Worm (Caenorhabditis elegans) whole organism, late embryonic: ENCODE data around the gene flp-15.

Experiments
- ceh-14 ChIP-seq: sonication (generic microtip); optimal IDR thresholded peaks from 2 replicates; lab custom pipeline; 2016; ENCODE audit warnings: missing genotype, missing genetic modification characterization, missing compliant biosample characterization
- ceh-19 ChIP-seq: fragments of 200-800 bp; sonication (Bioruptor generic); optimal IDR thresholded peaks from 2 replicates; lab custom pipeline; 2018; ENCODE audit warnings: mild to moderate bottlenecking, missing genetic modification characterization, missing compliant biosample characterization
- hlh-30 ChIP-seq: sonication (generic microtip); optimal IDR thresholded peaks from 2 replicates; lab custom pipeline; 2017; ENCODE audit warnings: antibody characterized with exemption, missing genetic modification characterization, missing compliant biosample characterization; ENCODE audit not compliant: insufficient read depth
- hlh-8 ChIP-seq: sonication (generic microtip); optimal IDR thresholded peaks from 2 replicates; lab custom pipeline; 2016; ENCODE audit warnings: missing genotype, missing genetic modification characterization, missing compliant biosample characterization
- rnt-1 ChIP-seq: sonication (generic microtip); optimal IDR thresholded peaks from 2 replicates; lab custom pipeline; 2016; ENCODE audit warnings: missing genetic modification characterization, missing compliant biosample characterization
- tbx-7 ChIP-seq: sonication (generic microtip); optimal IDR thresholded peaks from 2 replicates; lab custom pipeline; 2016; ENCODE audit warnings: missing genotype, missing genetic modification characterization, missing compliant biosample characterization

ce11 chrIII:13693187-13693586, 25.5 kb upstream of the flp-15 start:
- no peak for TF ChIP-seq hlh-8 (tag; lab: Kevin White, UChicago)
- TF ChIP-seq hlh-30 (tag; lab: Kevin White, UChicago) = no peak
- no peak for TF ChIP-seq ceh-14 (tag; lab: Kevin White, UChicago)
- no peak for TF ChIP-seq rnt-1 (tag; lab: Kevin White, UChicago)
- no peak for TF ChIP-seq tbx-7
- TF ChIP-seq ceh-19 (GFP tag; lab: Kevin White, UChicago) = no peak
